Worm (Caenorhabditis elegans) whole organism, midembryonic: ENCODE data around the gene fbxa-30.

Experiments used
- T22C8.4 ChIP-seq: fragments of 200-800 bp; sonication (Bioruptor generic); IDR thresholded peaks from 2 replicates; pipeline ENCODE4 v1.3.6; 2022; ENCODE audit warnings: missing genetic modification characterization, missing compliant biosample characterization
- cog-1 ChIP-seq: sonication (generic microtip); optimal IDR thresholded peaks from 2 replicates; lab custom pipeline; 2016; ENCODE audit warnings: missing genetic modification characterization, missing compliant biosample characterization
- flt-1 ChIP-seq: fragments of 200-800 bp; sonication (Bioruptor generic); IDR thresholded peaks from 2 replicates; pipeline ENCODE4 v1.3.6; 2022; ENCODE audit warnings: missing genetic modification characterization, missing compliant biosample characterization
- klf-2 ChIP-seq: fragments of 200-800 bp; sonication (Bioruptor generic); conservative IDR thresholded peaks from 2 replicates; pipeline ENCODE4 v1.3.6; 2022; ENCODE audit warnings: missing genetic modification reagents, missing genetic modification characterization, missing compliant biosample characterization
- med-1 ChIP-seq: sonication (generic microtip); optimal IDR thresholded peaks from 2 replicates; lab custom pipeline; 2017; ENCODE audit warnings: missing genetic modification characterization, mild to moderate bottlenecking, missing compliant biosample characterization, antibody characterized with exemption, missing genetic modification reagents; ENCODE audit not compliant: insufficient read depth
- ref-1 ChIP-seq: fragments of 200-800 bp; sonication (Bioruptor generic); conservative IDR thresholded peaks from 2 replicates; pipeline ENCODE4 v1.3.6; 2022; ENCODE audit warnings: missing genetic modification reagents, missing genetic modification characterization, missing compliant biosample characterization
- tab-1 ChIP-seq: fragments of 200-800 bp; sonication (Bioruptor generic); IDR thresholded peaks from 2 replicates; pipeline ENCODE4 v1.3.6; 2022; ENCODE audit warnings: missing genetic modification characterization, missing compliant biosample characterization
- ztf-23 ChIP-seq: fragments of 200-800 bp; sonication (Bioruptor generic); IDR thresholded peaks from 2 replicates; pipeline ENCODE4 v1.3.6; 2022; ENCODE audit warnings: missing genetic modification reagents, missing genetic modification characterization, missing compliant biosample characterization
- ztf-29 ChIP-seq: fragments of 200-800 bp; sonication (Bioruptor generic); IDR thresholded peaks from 2 replicates; pipeline ENCODE4 v1.3.6; 2022; ENCODE audit warnings: missing genetic modification reagents, missing genetic modification characterization, missing compliant biosample characterization

Gene fbxa-30

ce11 chrIII:1243199-1243598 is 32.2 kb downstream of the fbxa-30 start, which contains the start of gene fbxa-63:
Gene fbxa-63, plus strand, starts transcription at chrIII:1243508.
- no peak for TF ChIP-seq ztf-23 (GFP tag; lab: Robert Waterston, UW)
- no peak for TF ChIP-seq tab-1 (GFP tag; lab: Robert Waterston, UW)
- no peak for TF ChIP-seq cog-1 (tag; lab: Kevin White, UChicago)
- TF ChIP-seq med-1 = no peak
- no peak for TF ChIP-seq flt-1 (GFP tag; lab: Robert Waterston, UW)
- no peak for TF ChIP-seq ref-1 (GFP tag; lab: Robert Waterston, UW)
- TF ChIP-seq T22C8.4 (GFP tag; lab: Robert Waterston, UW) = no peak
- no peak for TF ChIP-seq klf-2 (GFP tag; lab: Robert Waterston, UW)
- TF ChIP-seq ztf-29 = no peak

ce11 chrIII:1238704-1239103 is 36.7 kb downstream of the fbxa-30 start, which contains the start of gene fbxa-61:
Gene fbxa-61, plus strand, starts transcription at chrIII:1239048.
- TF ChIP-seq cog-1 (tag; lab: Kevin White, UChicago) = no peak
- no peak for TF ChIP-seq ref-1 (GFP tag; lab: Robert Waterston, UW)
- no peak for TF ChIP-seq ztf-29
- no peak for TF ChIP-seq klf-2 (GFP tag; lab: Robert Waterston, UW)
- no peak for TF ChIP-seq flt-1 (GFP tag; lab: Robert Waterston, UW)
- no peak for TF ChIP-seq T22C8.4 (GFP tag; lab: Robert Waterston, UW)
- TF ChIP-seq ztf-23 (GFP tag; lab: Robert Waterston, UW) = no peak
- TF ChIP-seq tab-1 (GFP tag; lab: Robert Waterston, UW) = no peak
- TF ChIP-seq med-1 = no peak

ce11 chrIII:1231186-1231585 is 44.2 kb downstream of the fbxa-30 start:
- TF ChIP-seq T22C8.4 (GFP tag; lab: Robert Waterston, UW) = no peak
- no peak for TF ChIP-seq cog-1 (tag; lab: Kevin White, UChicago)
- TF ChIP-seq ztf-23 (GFP tag; lab: Robert Waterston, UW) = no peak

ce11 chrIII:1230672-1231071 is 44.7 kb downstream of the fbxa-30 start:
- TF ChIP-seq T22C8.4 (GFP tag; lab: Robert Waterston, UW) (no peak), ztf-29 (no peak), ztf-23 (GFP tag; lab: Robert Waterston, UW) (no peak), ref-1 (GFP tag; lab: Robert Waterston, UW) (no peak), cog-1 (tag; lab: Kevin White, UChicago) (no peak), med-1 (no peak), tab-1 (GFP tag; lab: Robert Waterston, UW) (no peak), flt-1 (GFP tag; lab: Robert Waterston, UW) (no peak), klf-2 (GFP tag; lab: Robert Waterston, UW) (no peak)

- TF ChIP-seq ref-1 (GFP tag; lab: Robert Waterston, UW) (no peak), tab-1 (GFP tag; lab: Robert Waterston, UW) (no peak), klf-2 (GFP tag; lab: Robert Waterston, UW) (no peak), med-1 (no peak), ztf-29 (no peak), ztf-23 (GFP tag; lab: Robert Waterston, UW) (no peak), T22C8.4 (GFP tag; lab: Robert Waterston, UW) (no peak), cog-1 (tag; lab: Kevin White, UChicago) (no peak), flt-1 (GFP tag; lab: Robert Waterston, UW) (no peak)
These were observed 45.2 kb downstream of the fbxa-30 start, which contains the start of gene pes-4 for ce11 chrIII:1230174-1230573. Gene pes-4, minus strand, starts transcription at chrIII:1230274.

- TF ChIP-seq ztf-23 (GFP tag; lab: Robert Waterston, UW) (no peak), flt-1 (GFP tag; lab: Robert Waterston, UW) (no peak), tab-1 (GFP tag; lab: Robert Waterston, UW) (no peak), klf-2 (GFP tag; lab: Robert Waterston, UW) (no peak), ref-1 (GFP tag; lab: Robert Waterston, UW) (no peak), cog-1 (tag; lab: Kevin White, UChicago) (no peak), ztf-29 (no peak), T22C8.4 (GFP tag; lab: Robert Waterston, UW) (no peak), med-1 (no peak)
These were observed 45.9 kb downstream of the fbxa-30 start for ce11 chrIII:1229510-1229909.

ce11 chrIII:1228593-1228992 is 46.8 kb downstream of the fbxa-30 start:
- TF ChIP-seq cog-1 (tag; lab: Kevin White, UChicago) (no peak), tab-1 (GFP tag; lab: Robert Waterston, UW) (no peak), ztf-29 (no peak), flt-1 (GFP tag; lab: Robert Waterston, UW) (no peak), ref-1 (GFP tag; lab: Robert Waterston, UW) (no peak), klf-2 (GFP tag; lab: Robert Waterston, UW) (no peak), med-1 (no peak), T22C8.4 (GFP tag; lab: Robert Waterston, UW) (no peak), ztf-23 (GFP tag; lab: Robert Waterston, UW) (no peak)

ce11 chrIII:1226256-1226655 is 49.2 kb downstream of the fbxa-30 start:
- 0 out of 2 replicates have a peak, but pooled peaks have one; percentile 9 for TF ChIP-seq ztf-23 (GFP tag; lab: Robert Waterston, UW)
- TF ChIP-seq cog-1 (tag; lab: Kevin White, UChicago) = no peak

ce11 chrIII:1225595-1225994 is 49.8 kb downstream of the fbxa-30 start:
- TF ChIP-seq tab-1 (GFP tag; lab: Robert Waterston, UW) (no peak), klf-2 (GFP tag; lab: Robert Waterston, UW) (no peak), flt-1 (GFP tag; lab: Robert Waterston, UW) (0 out of 2 replicates have a peak, but pooled peaks have one; percentile 19), med-1 (no peak), T22C8.4 (GFP tag; lab: Robert Waterston, UW) (no peak), ztf-23 (GFP tag; lab: Robert Waterston, UW) (no peak), cog-1 (tag; lab: Kevin White, UChicago) (no peak), ztf-29 (no peak)

ce11 chrIII:1225116-1225515 is 50.3 kb downstream of the fbxa-30 start:
- TF ChIP-seq klf-2 (GFP tag; lab: Robert Waterston, UW) (no peak), ztf-29 (no peak)
